Fruit fly (Drosophila melanogaster): ENCODE data around the gene gammaSnap2.

The gammaSnap2 gene

DNA sequence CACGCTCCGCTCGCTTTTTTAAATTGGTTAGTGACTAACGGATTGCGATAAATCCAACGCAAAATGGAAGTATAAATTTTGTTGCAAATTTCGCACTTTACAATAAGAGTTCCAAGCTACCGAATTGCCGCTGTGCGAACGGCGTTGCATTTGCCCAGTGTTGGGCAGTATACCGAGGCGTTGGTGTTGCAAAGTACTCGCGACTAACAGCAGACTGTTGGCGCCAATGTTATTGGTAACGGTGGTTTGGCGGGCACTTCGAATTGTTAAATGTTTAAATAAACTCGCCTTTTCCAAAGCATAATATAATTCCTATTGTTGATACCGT, 13.1 kb upstream of the gammaSnap2 start (continued):
- TF ChIP-seq tll (GFP tag; optimal IDR thresholded peaks at IDR 0.05) (no peak), eyg (GFP tag; optimal IDR thresholded peaks at IDR 0.05) (peak; percentile 3), zf30C (GFP tag; optimal IDR thresholded peaks at IDR 0.05) (no peak), CG11093 (GFP tag; IDR thresholded peaks at IDR 0.05) (no peak), Fer3 (tag; optimal IDR thresholded peaks at IDR 0.05) (peak; percentile 43), CG10654 (GFP tag; optimal IDR thresholded peaks at IDR 0.05) (no peak), sima (GFP tag; optimal IDR thresholded peaks at IDR 0.05) (no peak), ara (GFP tag; IDR thresholded peaks at IDR 0.05) (no peak), CG11695 (GFP tag; IDR thresholded peaks at IDR 0.05) (no peak), odd (GFP tag; optimal IDR thresholded peaks at IDR 0.05) (no peak), BEAF-32 (GFP tag; optimal IDR thresholded peaks at IDR 0.05) (peak; percentile 33), Ssrp (tag; optimal IDR thresholded peaks at IDR 0.05) (no peak), CG14050 (GFP tag; IDR thresholded peaks at IDR 0.05) (no peak; the same call in 2 of the 3 replicates), Drgx (GFP tag; IDR thresholded peaks at IDR 0.05) (no peak), HLH3B (GFP tag; IDR thresholded peaks at IDR 0.05) (no peak), CG18262 (tag; optimal IDR thresholded peaks at IDR 0.05) (peak; percentile 2), CG6854 (GFP tag; optimal IDR thresholded peaks at IDR 0.05) (no peak), CG7786 (GFP tag; optimal IDR thresholded peaks at IDR 0.05) (peak; percentile 48), chif (GFP tag; optimal IDR thresholded peaks at IDR 0.05) (no peak), zfh2 (GFP tag; optimal IDR thresholded peaks at IDR 0.05) (peak; percentile 74), CG16779 (GFP tag; IDR thresholded peaks at IDR 0.05) (no peak), CkIIα-i1 (GFP tag; IDR thresholded peaks at IDR 0.05) (no peak), zen2 (GFP tag; IDR thresholded peaks at IDR 0.05; ENCODE audit: partially characterized antibody) (no peak), gsb (GFP tag; IDR thresholded peaks at IDR 0.05) (no peak), Nf-YA (GFP tag; IDR thresholded peaks at IDR 0.05) (no peak), Lhr (GFP tag; optimal IDR thresholded peaks at IDR 0.05) (peak; percentile 37), Aef1 (GFP tag; IDR thresholded peaks at IDR 0.05) (no peak), Fer1 (GFP tag; optimal IDR thresholded peaks at IDR 0.05) (peak; percentile 64), usp (GFP tag; optimal IDR thresholded peaks at IDR 0.05) (no peak), so (GFP tag; IDR thresholded peaks at IDR 0.05) (no peak), CG14014 (GFP tag; IDR thresholded peaks at IDR 0.05) (peak; percentile 24; the same call in 1 of the 2 replicates), CG7372 (GFP tag; IDR thresholded peaks at IDR 0.05) (no peak), CG12155 (GFP tag; optimal IDR thresholded peaks at IDR 0.05) (peak; percentile 33), CG6765 (GFP tag; optimal IDR thresholded peaks at IDR 0.05) (peak; percentile 24), chinmo (GFP tag; IDR thresholded peaks at IDR 0.05; ENCODE audit: partially characterized antibody) (0 out of 4 replicates have a peak, but pooled peaks have one; percentile 58), Taf1 (GFP tag; IDR thresholded peaks at IDR 0.05) (no peak), CG11398 (GFP tag; optimal IDR thresholded peaks at IDR 0.05) (no peak), dan (GFP tag; IDR thresholded peaks at IDR 0.05) (no peak), gcm (GFP tag; optimal IDR thresholded peaks at IDR 0.05) (no peak), CG31224 (GFP tag; IDR thresholded peaks at IDR 0.05) (no peak), ewg (GFP tag; optimal IDR thresholded peaks at IDR 0.05) (no peak), CG17328 (GFP tag; IDR thresholded peaks at IDR 0.05) (peak; percentile 40; the same call in 1 of the 2 replicates), Nf-YB (GFP tag; optimal IDR thresholded peaks at IDR 0.05) (no peak), knrl (GFP tag; IDR thresholded peaks at IDR 0.05; ENCODE audit: partially characterized antibody) (no peak), CG7745 (tag; optimal IDR thresholded peaks at IDR 0.05) (no peak), oc (tag; optimal IDR thresholded peaks at IDR 0.05) (no peak), Doc2 (GFP tag; IDR thresholded peaks at IDR 0.05) (no peak), CG11560 (tag; IDR thresholded peaks at IDR 0.05) (no peak), hth (optimal IDR thresholded peaks at IDR 0.05) (no peak), CG8281 (tag; optimal IDR thresholded peaks at IDR 0.05) (no peak), esg (GFP tag; conservative IDR thresholded peaks at IDR 0.05) (no peak), NC2β (GFP tag; optimal IDR thresholded peaks at IDR 0.05) (no peak), Kr (GFP tag; optimal IDR thresholded peaks at IDR 0.05) (no peak)

Data from whole organism, embryonic.